Worm (Caenorhabditis elegans) whole organism, L1 larva: ENCODE data around the gene clec-148.

ENCODE experiments used
- aha-1 ChIP-seq: fragments of 150-350 bp; optimal IDR thresholded peaks from 2 replicates; lab custom pipeline; 2014; ENCODE audit warnings: missing biosample characterization, missing genetic modification characterization
- nhr-11 ChIP-seq: fragments of 150-350 bp; optimal IDR thresholded peaks from 2 replicates; lab custom pipeline; 2014; ENCODE audit warnings: missing biosample characterization, missing genetic modification characterization
- nhr-12 ChIP-seq: sonication (generic microtip); optimal IDR thresholded peaks from 2 replicates; lab custom pipeline; 2017; ENCODE audit warnings: missing biosample characterization, missing genetic modification characterization
- nhr-237 ChIP-seq: fragments of 150-350 bp; optimal IDR thresholded peaks from 2 replicates; lab custom pipeline; 2014; ENCODE audit warnings: missing biosample characterization, missing genetic modification characterization
- nhr-77 ChIP-seq: fragments of 150-350 bp; optimal IDR thresholded peaks from 2 replicates; lab custom pipeline; 2014; ENCODE audit warnings: missing biosample characterization, missing genetic modification characterization
- pqm-1 ChIP-seq: sonication (generic microtip); optimal IDR thresholded peaks from 3 replicates; lab custom pipeline; 2017; ENCODE audit warnings: missing biosample characterization, missing genetic modification characterization
- unc-130 ChIP-seq: fragments of 150-350 bp; optimal IDR thresholded peaks from 2 replicates; lab custom pipeline; 2017; ENCODE audit warnings: missing biosample characterization, missing genetic modification characterization, inconsistent platforms
- unc-30 ChIP-seq: sonication (generic microtip); optimal IDR thresholded peaks from 2 replicates; lab custom pipeline; 2017; ENCODE audit warnings: missing biosample characterization, missing genetic modification characterization

ce11 chrIII:147570-148076 lies 28.0 kb downstream of the clec-148 start, which contains the start of gene sqst-5:
- TF ChIP-seq nhr-237: no peak
- no peak for TF ChIP-seq nhr-11
- no peak for TF ChIP-seq unc-30 (tag; lab: Kevin White, UChicago)
- no peak for TF ChIP-seq nhr-12 (tag; lab: Kevin White, UChicago)
- TF ChIP-seq nhr-77 (tag; lab: Kevin White, UChicago): no peak
- no peak for TF ChIP-seq pqm-1
- TF ChIP-seq unc-130 (tag; lab: Kevin White, UChicago): no peak
- TF ChIP-seq aha-1 (tag; lab: Kevin White, UChicago): no peak
